Fruit fly (Drosophila melanogaster) whole organism, embryonic: ENCODE measurements around the gene Pgant7.

Source experiments
- Antp ChIP-seq: fragments of 200-800 bp; sonication (Bioruptor generic); optimal IDR thresholded peaks from 3 replicates; lab custom pipeline; 2016; ENCODE audit warnings: missing biosample characterization, missing genetic modification characterization
- BEAF-32 ChIP-seq: fragments of 200-800 bp; sonication (Bioruptor generic); optimal IDR thresholded peaks from 3 replicates; lab custom pipeline; 2017; ENCODE audit warnings: missing biosample characterization, missing genetic modification characterization, mild to moderate bottlenecking, moderate library complexity, missing genetic modification reagents
- CG10209 ChIP-seq: fragments of 200-800 bp; sonication (Bioruptor generic); optimal IDR thresholded peaks from 3 replicates; lab custom pipeline; 2017; ENCODE audit warnings: missing biosample characterization, mild to moderate bottlenecking, missing genetic modification characterization, missing genetic modification reagents
- CG10321 ChIP-seq: fragments of 200-800 bp; sonication (Bioruptor generic); IDR thresholded peaks from 2 replicates; pipeline ENCODE4 v1.3.6; 2022; ENCODE audit warnings: missing biosample characterization, missing genetic modification characterization
- CG11247 ChIP-seq: fragments of 200-800 bp; sonication (Bioruptor generic); IDR thresholded peaks from 2 replicates; pipeline ENCODE4 v1.3.6; 2022; ENCODE audit warnings: missing biosample characterization, missing genetic modification characterization
- CG11696 ChIP-seq: fragments of 200-800 bp; sonication (Bioruptor generic); IDR thresholded peaks from 2 replicates; pipeline ENCODE4 v1.3.6; 2022; ENCODE audit warnings: missing biosample characterization, missing genetic modification characterization
- CG15479 ChIP-seq: fragments of 200-800 bp; sonication (Bioruptor generic); optimal IDR thresholded peaks from 3 replicates; lab custom pipeline; 2019; ENCODE audit warnings: missing biosample characterization, mild to moderate bottlenecking, missing genetic modification characterization, moderate library complexity
- CG15696 ChIP-seq: fragments of 200-800 bp; sonication (Bioruptor generic); optimal IDR thresholded peaks from 2 replicates; lab custom pipeline; 2019; ENCODE audit warnings: missing biosample characterization, mild to moderate bottlenecking, missing genetic modification characterization, moderate library complexity
- CG1603 ChIP-seq: fragments of 200-800 bp; sonication (Bioruptor generic); optimal IDR thresholded peaks from 2 replicates; lab custom pipeline; 2019; ENCODE audit warnings: missing biosample characterization, mild to moderate bottlenecking, missing genetic modification characterization, moderate library complexity
- CG16813 ChIP-seq: fragments of 200-800 bp; sonication (Bioruptor generic); IDR thresholded peaks from 3 replicates; pipeline ENCODE4 v1.3.6; 2022; ENCODE audit warnings: missing biosample characterization, missing genetic modification characterization; ENCODE audit not compliant: partially characterized antibody
- CG17186 ChIP-seq: fragments of 200-800 bp; sonication (Bioruptor generic); optimal IDR thresholded peaks from 3 replicates; lab custom pipeline; 2017; ENCODE audit warnings: missing biosample characterization, missing genetic modification reagents, missing genetic modification characterization
- CG17328 ChIP-seq: fragments of 200-800 bp; sonication (Bioruptor generic); IDR thresholded peaks from 2 replicates; pipeline ENCODE4 v1.3.6; 2022; ENCODE audit warnings: missing biosample characterization, missing genetic modification characterization
- CG18262 ChIP-seq: fragments of 200-800 bp; optimal IDR thresholded peaks from 3 replicates; lab custom pipeline; 2019; ENCODE audit warnings: missing biosample characterization, mild to moderate bottlenecking, missing genetic modification characterization, moderate library complexity
- CG2120 ChIP-seq: fragments of 200-800 bp; sonication (Bioruptor generic); optimal IDR thresholded peaks from 3 replicates; lab custom pipeline; 2016; ENCODE audit warnings: missing biosample characterization, missing genetic modification characterization
- CG2199 ChIP-seq: fragments of 200-800 bp; sonication (Bioruptor generic); IDR thresholded peaks from 3 replicates; pipeline ENCODE4 v1.3.6; 2022; ENCODE audit warnings: missing biosample characterization, missing genetic modification characterization
- CG4424 ChIP-seq: fragments of 200-800 bp; sonication (Bioruptor generic); optimal IDR thresholded peaks from 3 replicates; lab custom pipeline; 2016; ENCODE audit warnings: missing biosample characterization, missing genetic modification characterization
- CG6689 ChIP-seq: fragments of 200-800 bp; sonication (Bioruptor generic); IDR thresholded peaks from 2 replicates; pipeline ENCODE4 v1.3.6; 2022; ENCODE audit warnings: missing biosample characterization, missing genetic modification characterization
- CG6791 ChIP-seq: fragments of 200-800 bp; sonication (Bioruptor generic); IDR thresholded peaks from 3 replicates; pipeline ENCODE4 v1.3.6; 2022; ENCODE audit warnings: missing biosample characterization, missing genetic modification characterization; ENCODE audit not compliant: partially characterized antibody
- CG7963 ChIP-seq: fragments of 200-800 bp; sonication (Bioruptor generic); IDR thresholded peaks from 3 replicates; pipeline ENCODE4 v1.3.6; 2022; ENCODE audit warnings: missing biosample characterization, missing genetic modification characterization; ENCODE audit not compliant: partially characterized antibody
- CG8290 ChIP-seq, 3 experiments: fragments of 200-800 bp; sonication (Bioruptor generic); optimal IDR thresholded peaks; 2 replicates each; lab custom pipeline; 2016 to 2019; ENCODE audit warnings: missing biosample characterization in 3 of 3, missing genetic modification characterization in 3 of 3, mild to moderate bottlenecking in 2 of 3, moderate library complexity in 1 of 3
- CG8478 ChIP-seq: fragments of >200 bp; optimal IDR thresholded peaks from 2 replicates; lab custom pipeline; 2018
- CG9932 ChIP-seq: fragments of 200-800 bp; sonication (Bioruptor generic); IDR thresholded peaks from 2 replicates; pipeline ENCODE4 v1.3.6; 2022; ENCODE audit warnings: missing biosample characterization, missing genetic modification characterization
- Deaf1 ChIP-seq: fragments of 200-800 bp; optimal IDR thresholded peaks from 3 replicates; lab custom pipeline; 2019; ENCODE audit warnings: missing biosample characterization, mild to moderate bottlenecking, missing genetic modification characterization, moderate library complexity
- Dp ChIP-seq: fragments of 200-800 bp; sonication (Bioruptor generic); optimal IDR thresholded peaks from 2 replicates; lab custom pipeline; 2018; ENCODE audit warnings: missing biosample characterization, mild to moderate bottlenecking, missing genetic modification characterization, moderate library complexity
- Dref ChIP-seq: fragments of 200-800 bp; sonication (Bioruptor generic); IDR thresholded peaks from 2 replicates; pipeline ENCODE4 v1.3.6; 2022; ENCODE audit warnings: missing biosample characterization, missing genetic modification characterization
- Ets65A ChIP-seq: fragments of 200-800 bp; sonication (Bioruptor generic); peaks from one replicate; lab custom pipeline; 2016; ENCODE audit warnings: missing biosample characterization, missing genetic modification characterization
- Ets97D ChIP-seq: fragments of 200-800 bp; sonication (Bioruptor generic); optimal IDR thresholded peaks from 3 replicates; lab custom pipeline; 2016; ENCODE audit warnings: missing biosample characterization, missing genetic modification characterization
- Fer2 ChIP-seq: fragments of 200-800 bp; sonication (Bioruptor generic); optimal IDR thresholded peaks from 2 replicates; lab custom pipeline; 2018; ENCODE audit warnings: missing biosample characterization, mild to moderate bottlenecking, missing genetic modification characterization, moderate library complexity
- Myb ChIP-seq: fragments of 200-800 bp; sonication (Bioruptor generic); optimal IDR thresholded peaks from 2 replicates; lab custom pipeline; 2016; ENCODE audit warnings: missing biosample characterization, missing genetic modification characterization
- Poxn ChIP-seq: fragments of 200-800 bp; sonication (Bioruptor generic); IDR thresholded peaks from 2 replicates; pipeline ENCODE4 v1.3.6; 2022; ENCODE audit warnings: missing biosample characterization, missing genetic modification characterization
- Ptx1 ChIP-seq: fragments of 200-800 bp; sonication (Bioruptor generic); IDR thresholded peaks from 2 replicates; pipeline ENCODE4 v1.3.6; 2022; ENCODE audit warnings: missing biosample characterization, missing genetic modification characterization
- ato ChIP-seq: fragments of 200-800 bp; sonication (Bioruptor generic); IDR thresholded peaks from 2 replicates; pipeline ENCODE4 v1.3.6; 2022; ENCODE audit warnings: missing biosample characterization, missing genetic modification characterization; ENCODE audit not compliant: partially characterized antibody
- chn ChIP-seq: fragments of 200-800 bp; sonication (Bioruptor generic); optimal IDR thresholded peaks from 2 replicates; lab custom pipeline; 2016; ENCODE audit warnings: missing biosample characterization, missing genetic modification characterization
- crc ChIP-seq: fragments of 200-800 bp; sonication (Bioruptor generic); optimal IDR thresholded peaks from 2 replicates; lab custom pipeline; 2016; ENCODE audit warnings: missing biosample characterization, missing genetic modification characterization
- dm ChIP-seq: fragments of 200-800 bp; sonication (Bioruptor generic); optimal IDR thresholded peaks from 3 replicates; lab custom pipeline; 2016; ENCODE audit warnings: missing biosample characterization, missing genetic modification characterization
- dysf ChIP-seq: fragments of 200-800 bp; sonication (Bioruptor generic); IDR thresholded peaks from 3 replicates; pipeline ENCODE4 v1.3.6; 2022; ENCODE audit warnings: missing biosample characterization, missing genetic modification characterization
- exex ChIP-seq: fragments of 200-800 bp; sonication (Bioruptor generic); optimal IDR thresholded peaks from 4 replicates; lab custom pipeline; 2018; ENCODE audit warnings: missing biosample characterization, mild to moderate bottlenecking, missing genetic modification characterization, moderate library complexity
- klu ChIP-seq: fragments of 200-800 bp; sonication (Bioruptor generic); IDR thresholded peaks from 2 replicates; pipeline ENCODE4 v1.3.6; 2022; ENCODE audit warnings: missing biosample characterization, missing genetic modification characterization
- lbe ChIP-seq: fragments of 200-800 bp; sonication (Bioruptor generic); optimal IDR thresholded peaks from 2 replicates; lab custom pipeline; 2016; ENCODE audit warnings: missing biosample characterization, mild to moderate bottlenecking, missing genetic modification characterization
- lov ChIP-seq, 2 experiments: fragments of 200-800 bp in 1 of 2; fragments of >200 bp in 1 of 2; sonication (Bioruptor generic) in 1 of 2; IDR thresholded peaks in 1 of 2; optimal IDR thresholded peaks in 1 of 2; 2 replicates in 1 of 2; 3 replicates in 1 of 2; pipeline versions ENCODE4 v1.3.6 to Lab custom; 2017 to 2022; ENCODE audit warnings: missing biosample characterization in 1 of 2, missing genetic modification characterization in 1 of 2
- mirr ChIP-seq: fragments of 200-800 bp; sonication (Bioruptor generic); optimal IDR thresholded peaks from 3 replicates; lab custom pipeline; 2018; ENCODE audit warnings: missing biosample characterization, mild to moderate bottlenecking, missing genetic modification characterization
- psq ChIP-seq: fragments of 200-800 bp; sonication (Bioruptor generic); optimal IDR thresholded peaks from 2 replicates; lab custom pipeline; 2017; ENCODE audit warnings: missing biosample characterization, missing genetic modification characterization
- row ChIP-seq: fragments of 200-800 bp; sonication (Bioruptor generic); IDR thresholded peaks from 3 replicates; pipeline ENCODE4 v1.3.6; 2022; ENCODE audit warnings: missing biosample characterization, missing genetic modification characterization
- sc ChIP-seq, 3 experiments: fragments of >200 bp in 2 of 3; fragments of 200-800 bp in 1 of 3; sonication (Bioruptor generic) in 1 of 3; optimal IDR thresholded peaks; 2 replicates in 2 of 3; 3 replicates in 1 of 3; lab custom pipeline; 2017; ENCODE audit warnings: mild to moderate bottlenecking in 1 of 3, missing biosample characterization in 1 of 3, missing genetic modification characterization in 1 of 3, missing genetic modification reagents in 1 of 3
- sr ChIP-seq: fragments of 200-800 bp; sonication (Bioruptor generic); IDR thresholded peaks from 3 replicates; pipeline ENCODE4 v1.3.6; 2022; ENCODE audit warnings: missing biosample characterization, missing genetic modification characterization
- tio ChIP-seq: fragments of 200-800 bp; sonication (Bioruptor generic); optimal IDR thresholded peaks from 2 replicates; lab custom pipeline; 2017; ENCODE audit warnings: missing biosample characterization, missing genetic modification characterization, inconsistent platforms
- tup ChIP-seq: fragments of 200-800 bp; sonication (Bioruptor generic); optimal IDR thresholded peaks from 2 replicates; lab custom pipeline; 2016; ENCODE audit warnings: missing biosample characterization, mild to moderate bottlenecking, missing genetic modification characterization, moderate library complexity
- unc-4 ChIP-seq: fragments of 200-800 bp; sonication (Bioruptor generic); IDR thresholded peaks from 2 replicates; pipeline ENCODE4 v1.3.6; 2022; ENCODE audit warnings: missing biosample characterization, missing genetic modification characterization; ENCODE audit not compliant: partially characterized antibody
- wek ChIP-seq: fragments of 200-800 bp; sonication (Bioruptor generic); optimal IDR thresholded peaks from 3 replicates; lab custom pipeline; 2018; ENCODE audit warnings: missing biosample characterization, mild to moderate bottlenecking, missing genetic modification characterization, moderate library complexity
- zen2 ChIP-seq: fragments of 200-800 bp; sonication (Bioruptor generic); IDR thresholded peaks from 3 replicates; pipeline ENCODE4 v1.3.6; 2022; ENCODE audit warnings: missing biosample characterization, missing genetic modification characterization; ENCODE audit not compliant: partially characterized antibody

Gene Pgant7

DNA sequence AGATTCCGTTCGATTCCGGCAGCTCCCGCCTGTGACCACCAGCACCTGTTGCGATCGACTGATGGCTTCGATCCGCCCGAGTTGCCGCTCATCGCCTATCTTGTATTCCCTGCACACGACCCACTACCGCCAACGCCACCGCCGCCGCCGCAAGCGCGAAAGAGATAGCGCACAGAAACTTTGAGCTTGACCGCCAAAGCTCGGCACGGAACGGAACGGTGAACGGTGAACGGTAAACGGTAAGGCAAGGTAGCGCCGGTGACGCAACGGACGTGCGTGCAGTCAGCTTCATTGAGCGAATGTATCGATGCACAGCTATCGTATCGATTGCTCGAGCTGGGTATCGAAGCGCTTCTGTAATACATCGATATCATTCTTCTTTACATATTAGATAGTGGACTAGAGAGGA is 12.5 kb upstream of the Pgant7 start, which contains the start of gene Ggt-1:
Ggt-1 (minus strand) TSS at position 251 of the 409 bp plus-strand sequence.
- TF ChIP-seq Ptx1 (no peak), CG15696 (no peak), CG1603 (tag; lab: Kevin White, UChicago) (peak; percentile 99), Ets65A (no peak), zen2 (GFP tag; lab: Robert Waterston, UW) (peak; percentile 97), Poxn (GFP tag; lab: Robert Waterston, UW) (no peak), sc (optimal IDR thresholded peaks at IDR 0.05; lab: Kevin White, UChicago) (no peak), sc (GFP tag; optimal IDR thresholded peaks at IDR 0.05; lab: Kevin White, UChicago) (no peak), CG2199 (GFP tag; lab: Robert Waterston, UW) (no peak), CG2120 (GFP tag; lab: Kevin White, UChicago) (no peak), CG6689 (GFP tag; lab: Robert Waterston, UW) (no peak), CG17186 (GFP tag; lab: Kevin White, UChicago) (peak; percentile 87), psq (GFP tag; lab: Kevin White, UChicago) (no peak), Deaf1 (tag; lab: Kevin White, UChicago) (peak; percentile 68), dysf (GFP tag; lab: Robert Waterston, UW) (no peak), lov (optimal IDR thresholded peaks at IDR 0.05; lab: Kevin White, UChicago) (no peak), lov (GFP tag; IDR thresholded peaks at IDR 0.05; lab: Robert Waterston, UW) (no peak), Dp (peak; percentile 34), ato (GFP tag; lab: Robert Waterston, UW) (peak; percentile 94), CG4424 (GFP tag; lab: Kevin White, UChicago) (no peak), BEAF-32 (GFP tag; lab: Kevin White, UChicago) (peak; percentile 83), row (0 out of 3 replicates have a peak, but pooled peaks have one; percentile 14), CG8290 (GFP tag; optimal IDR thresholded peaks at IDR 0.05; lab: Kevin White, UChicago) (peak; percentile 79), CG8290 (tag; optimal IDR thresholded peaks at IDR 0.05; lab: Kevin White, UChicago) (peak; percentile 67 to 83), CG16813 (GFP tag; lab: Robert Waterston, UW) (peak; percentile 92), crc (GFP tag; lab: Kevin White, UChicago) (no peak), exex (tag; lab: Kevin White, UChicago) (no peak), Ets97D (peak; percentile 65), CG9932 (GFP tag; lab: Robert Waterston, UW) (peak; percentile 14; the same call in 1 of the 2 replicates), unc-4 (GFP tag; lab: Robert Waterston, UW) (peak; percentile 93), CG11247 (no peak), Myb (GFP tag; lab: Kevin White, UChicago) (peak; percentile 12), CG11696 (GFP tag; lab: Robert Waterston, UW) (no peak), chn (GFP tag; lab: Kevin White, UChicago) (peak; percentile 1), CG18262 (no peak), klu (0 out of 2 replicates have a peak, but pooled peaks have one; percentile 17), mirr (peak; percentile 7), tio (GFP tag; lab: Kevin White, UChicago) (no peak), CG17328 (no peak), Dref (GFP tag; lab: Robert Waterston, UW) (peak; percentile 81), CG10321 (GFP tag; lab: Robert Waterston, UW) (no peak), lbe (GFP tag; lab: Kevin White, UChicago) (no peak), sr (peak; percentile 79), CG6791 (peak; percentile 95), wek (peak; percentile 3), dm (GFP tag; lab: Kevin White, UChicago) (no peak), tup (GFP tag; lab: Kevin White, UChicago) (no peak), CG8478 (lab: Kevin White, UChicago) (peak; percentile 43), Fer2 (tag; lab: Kevin White, UChicago) (no peak), CG15479 (GFP tag; lab: Kevin White, UChicago) (no peak), Antp (GFP tag; lab: Kevin White, UChicago) (no peak), CG7963 (GFP tag; lab: Robert Waterston, UW) (peak; percentile 92), CG10209 (GFP tag; lab: Kevin White, UChicago) (no peak)
